Fruit fly (Drosophila melanogaster) whole organism, wandering third instar larva: ENCODE data around the gene Nrx-1.

Source experiments
- CG32264 ChIP-seq: fragments of 200-800 bp; sonication (Bioruptor generic); optimal IDR thresholded peaks from 2 replicates; lab custom pipeline; 2016; ENCODE audit warnings: missing biosample characterization, missing genetic modification characterization
- CG9705 ChIP-seq: fragments of 200-800 bp; sonication (Bioruptor generic); optimal IDR thresholded peaks from 2 replicates; lab custom pipeline; 2018; ENCODE audit warnings: missing biosample characterization, mild to moderate bottlenecking, missing genetic modification characterization
- CrebA ChIP-seq: fragments of 200-800 bp; sonication (Bioruptor generic); optimal IDR thresholded peaks from 2 replicates; lab custom pipeline; 2016; ENCODE audit warnings: missing biosample characterization, mild to moderate bottlenecking, missing genetic modification characterization, borderline replicate concordance
- Dfd ChIP-seq: fragments of >200 bp; optimal IDR thresholded peaks from 2 replicates; lab custom pipeline; 2017; ENCODE audit warnings: missing biosample characterization, missing genetic modification characterization
- Dif ChIP-seq: fragments of 200-275, 200-300 bp; sonication (Bioruptor generic); optimal IDR thresholded peaks from 2 replicates; lab custom pipeline; 2018; ENCODE audit warnings: missing biosample characterization, missing genetic modification characterization; ENCODE audit not compliant: partially characterized antibody
- GATAd ChIP-seq: sonication (Bioruptor generic); optimal IDR thresholded peaks from 2 replicates; lab custom pipeline; 2016; ENCODE audit warnings: missing biosample characterization, missing genetic modification characterization
- HLH106 ChIP-seq: fragments of 200-800 bp; optimal IDR thresholded peaks from 3 replicates; lab custom pipeline; 2019; ENCODE audit warnings: missing biosample characterization, mild to moderate bottlenecking, missing genetic modification characterization, moderate library complexity
- Hr83 ChIP-seq: fragments of 200-300 bp; sonication (Bioruptor generic); optimal IDR thresholded peaks from 2 replicates; lab custom pipeline; 2016; ENCODE audit warnings: missing biosample characterization, mild to moderate bottlenecking, missing genetic modification characterization, moderate library complexity; ENCODE audit not compliant: poor library complexity, severe bottlenecking
- Jra ChIP-seq: sonication (Bioruptor generic); optimal IDR thresholded peaks from 2 replicates; lab custom pipeline; 2016; ENCODE audit warnings: missing biosample characterization, missing genetic modification characterization
- Mio ChIP-seq: sonication (Bioruptor generic); optimal IDR thresholded peaks from 2 replicates; lab custom pipeline; 2016; ENCODE audit warnings: missing biosample characterization, missing genetic modification characterization
- Myc ChIP-seq: fragments of >200 bp; optimal IDR thresholded peaks from 2 replicates; lab custom pipeline; 2017
- N ChIP-seq: fragments of >200 bp; optimal IDR thresholded peaks from 2 replicates; lab custom pipeline; 2018; ENCODE audit warnings: missing biosample characterization, missing external identifiers, missing genetic modification characterization
- OdsH ChIP-seq: fragments of 200-800 bp; sonication (Bioruptor generic); optimal IDR thresholded peaks from 2 replicates; lab custom pipeline; 2016; ENCODE audit warnings: missing biosample characterization, mild to moderate bottlenecking, missing genetic modification characterization
- Rel ChIP-seq, 2 experiments: fragments of 200-800 bp; sonication (Bioruptor generic) in 1 of 2; optimal IDR thresholded peaks; 2 replicates in 1 of 2; 3 replicates in 1 of 2; lab custom pipeline; 2016 to 2019; ENCODE audit warnings: mild to moderate bottlenecking in 2 of 2, missing biosample characterization in 2 of 2, missing genetic modification characterization in 2 of 2, moderate library complexity in 1 of 2
- Sp1 ChIP-seq: fragments of 200-800 bp; sonication (Bioruptor generic); optimal IDR thresholded peaks from 3 replicates; lab custom pipeline; 2019; ENCODE audit warnings: missing biosample characterization, mild to moderate bottlenecking, missing genetic modification characterization, moderate library complexity
- Vsx2 ChIP-seq: fragments of 200-300, 225-300 bp; sonication (Bioruptor generic); optimal IDR thresholded peaks from 2 replicates; lab custom pipeline; 2018; ENCODE audit warnings: missing biosample characterization, missing genetic modification characterization; ENCODE audit not compliant: partially characterized antibody
- br ChIP-seq: fragments of 200-800 bp; sonication (Bioruptor generic); optimal IDR thresholded peaks from 2 replicates; lab custom pipeline; 2016; ENCODE audit warnings: missing biosample characterization, missing genetic modification characterization
- brk ChIP-seq: fragments of 200-800 bp; sonication (Bioruptor generic); optimal IDR thresholded peaks from 2 replicates; lab custom pipeline; 2016; ENCODE audit warnings: missing biosample characterization, mild to moderate bottlenecking, missing genetic modification characterization
- dl ChIP-seq, 2 experiments: fragments of 175-275, 200-275 bp in 1 of 2; fragments of 200-275 bp in 1 of 2; sonication (Bioruptor generic); optimal IDR thresholded peaks; lab custom pipeline; 2018; ENCODE audit warnings: mild to moderate bottlenecking in 2 of 2, missing biosample characterization in 2 of 2, missing genetic modification characterization in 2 of 2, moderate library complexity in 2 of 2; ENCODE audit not compliant: partially characterized antibody in 2 of 2, insufficient read depth in 1 of 2
- ey ChIP-seq: fragments of 200-800 bp; sonication (Bioruptor generic); optimal IDR thresholded peaks from 2 replicates; lab custom pipeline; 2016; ENCODE audit warnings: missing biosample characterization, missing genetic modification characterization
- foxo ChIP-seq, 2 experiments: fragments of 200-800 bp; sonication (Bioruptor generic); optimal IDR thresholded peaks; 2 replicates in 1 of 2; 3 replicates in 1 of 2; lab custom pipeline; 2016 to 2017; ENCODE audit warnings: missing biosample characterization in 2 of 2, missing genetic modification characterization in 2 of 2
- fru ChIP-seq: fragments of 200-800 bp; sonication (Bioruptor generic); optimal IDR thresholded peaks from 3 replicates; lab custom pipeline; 2016; ENCODE audit warnings: missing biosample characterization, mild to moderate bottlenecking, missing genetic modification characterization
- h ChIP-seq: fragments of 200-800 bp; sonication (Bioruptor generic); optimal IDR thresholded peaks from 3 replicates; lab custom pipeline; 2016; ENCODE audit warnings: missing biosample characterization, mild to moderate bottlenecking, missing genetic modification characterization
- jim ChIP-seq: fragments of 175-275, 200-325 bp; sonication (Bioruptor generic); optimal IDR thresholded peaks from 2 replicates; lab custom pipeline; 2016; ENCODE audit warnings: missing biosample characterization, mild to moderate bottlenecking, missing genetic modification characterization
- lola ChIP-seq: fragments of >200 bp; optimal IDR thresholded peaks from 2 replicates; lab custom pipeline; 2017; ENCODE audit warnings: missing biosample characterization, missing genetic modification characterization
- pan ChIP-seq: fragments of >200 bp; optimal IDR thresholded peaks from 2 replicates; lab custom pipeline; 2017
- psq ChIP-seq: fragments of 200-800 bp; sonication (Bioruptor generic); optimal IDR thresholded peaks from 3 replicates; lab custom pipeline; 2017; ENCODE audit warnings: missing biosample characterization, mild to moderate bottlenecking, missing genetic modification characterization, moderate library complexity
- rgr ChIP-seq: fragments of 200-800 bp; sonication (Bioruptor generic); optimal IDR thresholded peaks from 3 replicates; lab custom pipeline; 2016; ENCODE audit warnings: missing biosample characterization, mild to moderate bottlenecking, missing genetic modification characterization
- sage ChIP-seq: fragments of 200-800 bp; sonication (Bioruptor generic); optimal IDR thresholded peaks from 2 replicates; lab custom pipeline; 2016; ENCODE audit warnings: missing biosample characterization, mild to moderate bottlenecking, missing genetic modification characterization
- sv ChIP-seq: fragments of 200-800 bp; sonication (Bioruptor generic); optimal IDR thresholded peaks from 3 replicates; lab custom pipeline; 2016; ENCODE audit warnings: missing biosample characterization, missing genetic modification characterization
- tai ChIP-seq: sonication (Bioruptor generic); optimal IDR thresholded peaks from 2 replicates; lab custom pipeline; 2016; ENCODE audit warnings: missing biosample characterization, missing genetic modification characterization
- usp ChIP-seq: fragments of >200 bp; optimal IDR thresholded peaks from 2 replicates; lab custom pipeline; 2017; ENCODE audit warnings: missing biosample characterization, missing genetic modification characterization
- woc ChIP-seq: sonication (Bioruptor generic); optimal IDR thresholded peaks from 2 replicates; lab custom pipeline; 2016; ENCODE audit warnings: missing biosample characterization, mild to moderate bottlenecking, missing genetic modification characterization

The Nrx-1 gene

dm6 chr3R:22423996-22424395, 44.3 kb upstream of the Nrx-1 start:
- no peak for TF ChIP-seq CG9705
- peak; percentile 33 for TF ChIP-seq Jra (GFP tag; lab: Kevin White, UChicago)
- TF ChIP-seq psq = peak; percentile 44
- TF ChIP-seq tai (GFP tag; lab: Kevin White, UChicago) = no peak
- no peak for TF ChIP-seq dl (GFP tag; optimal IDR thresholded peaks at IDR 0.05; lab: Kevin White, UChicago; ENCODE audit: insufficient read depth in 1 of 2, partially characterized antibody in 2 of 2)
- TF ChIP-seq fru = peak; percentile 39
- peak; percentile 58 for TF ChIP-seq rgr
- TF ChIP-seq Sp1 (GFP tag; lab: Kevin White, UChicago) = no peak
- no peak for TF ChIP-seq sv (GFP tag; lab: Kevin White, UChicago)
- TF ChIP-seq br (GFP tag; lab: Kevin White, UChicago) = peak; percentile 40
- TF ChIP-seq Hr83 = no peak
- TF ChIP-seq h (GFP tag; lab: Kevin White, UChicago) = peak; percentile 51
- no peak for TF ChIP-seq lola (GFP tag; lab: Kevin White, UChicago)
- TF ChIP-seq jim (GFP tag; lab: Kevin White, UChicago) = no peak
- no peak for TF ChIP-seq CG32264 (GFP tag; lab: Kevin White, UChicago)
- no peak for TF ChIP-seq CrebA (GFP tag; lab: Kevin White, UChicago)
- peak in 1 of 2 experiments; percentile 70 for TF ChIP-seq foxo (GFP tag; optimal IDR thresholded peaks at IDR 0.05; lab: Kevin White, UChicago)
- peak; percentile 61 for TF ChIP-seq OdsH (GFP tag; lab: Kevin White, UChicago)
- TF ChIP-seq pan (lab: Kevin White, UChicago) = no peak
- TF ChIP-seq HLH106 (tag; lab: Kevin White, UChicago) = peak; percentile 36
- TF ChIP-seq N (GFP tag; lab: Kevin White, UChicago) = no peak
- peak; percentile 41 for TF ChIP-seq sage (GFP tag; lab: Kevin White, UChicago)
- peak; percentile 37 for TF ChIP-seq ey (GFP tag; lab: Kevin White, UChicago)
- TF ChIP-seq GATAd (GFP tag; lab: Kevin White, UChicago) = no peak
- TF ChIP-seq Mio (GFP tag; lab: Kevin White, UChicago) = no peak

- TF ChIP-seq sage (GFP tag; lab: Kevin White, UChicago) = no peak
- no peak for TF ChIP-seq Dif (GFP tag; lab: Kevin White, UChicago)
Measured at dm6 chr3R:22424602-22425190, 43.6 kb upstream of the Nrx-1 start, which contains the start of gene pinta. Gene pinta (minus strand): TSS chr3R:22424929.

- TF ChIP-seq usp (GFP tag; lab: Kevin White, UChicago) (no peak), foxo (GFP tag; optimal IDR thresholded peaks at IDR 0.05; lab: Kevin White, UChicago) (no peak), OdsH (GFP tag; lab: Kevin White, UChicago) (no peak), h (GFP tag; lab: Kevin White, UChicago) (no peak), psq (no peak), CG9705 (no peak), Rel (GFP tag; optimal IDR thresholded peaks at IDR 0.05; lab: Kevin White, UChicago) (no peak), Rel (tag; optimal IDR thresholded peaks at IDR 0.05; lab: Kevin White, UChicago) (no peak), Mio (GFP tag; lab: Kevin White, UChicago) (no peak), jim (GFP tag; lab: Kevin White, UChicago) (no peak)
Measured at dm6 chr3R:22432200-22432804, 36.0 kb upstream of the Nrx-1 start.

dm6 chr3R:22436050-22436449, 32.3 kb upstream of the Nrx-1 start, which contains the start of gene CG13847:
Gene CG13847 (minus strand): TSS chr3R:22436150.
- TF ChIP-seq CG9705 (no peak), brk (GFP tag; lab: Kevin White, UChicago) (no peak), CG32264 (GFP tag; lab: Kevin White, UChicago) (no peak), Myc (lab: Kevin White, UChicago) (no peak), ey (GFP tag; lab: Kevin White, UChicago) (no peak), N (GFP tag; lab: Kevin White, UChicago) (no peak), woc (GFP tag; lab: Kevin White, UChicago) (no peak), sage (GFP tag; lab: Kevin White, UChicago) (no peak), Vsx2 (no peak), Dif (GFP tag; lab: Kevin White, UChicago) (no peak), jim (GFP tag; lab: Kevin White, UChicago) (no peak), rgr (no peak), fru (no peak), CrebA (GFP tag; lab: Kevin White, UChicago) (no peak), dl (GFP tag; optimal IDR thresholded peaks at IDR 0.05; lab: Kevin White, UChicago; ENCODE audit: insufficient read depth in 1 of 2, partially characterized antibody in 2 of 2) (no peak), Dfd (GFP tag; lab: Kevin White, UChicago) (no peak), GATAd (GFP tag; lab: Kevin White, UChicago) (no peak), foxo (GFP tag; optimal IDR thresholded peaks at IDR 0.05; lab: Kevin White, UChicago) (no peak), usp (GFP tag; lab: Kevin White, UChicago) (no peak)
- TF ChIP-seq, all 38 proteins: peak for 0
